Worm (Caenorhabditis elegans) whole organism, late embryonic: Measurements from ENCODE around the gene T05H4.11.

Experiments used
- C38D4.7 ChIP-seq: fragments of 200-800 bp; sonication (Bioruptor generic); optimal IDR thresholded peaks from 2 replicates; lab custom pipeline; 2018; ENCODE audit warnings: mild to moderate bottlenecking, missing genetic modification characterization, moderate library complexity, missing compliant biosample characterization
- F13H6.1 ChIP-seq: sonication (generic microtip); optimal IDR thresholded peaks from 2 replicates; lab custom pipeline; 2016; ENCODE audit warnings: missing genetic modification characterization, missing compliant biosample characterization
- T23F11.4 ChIP-seq: fragments of 200-800 bp; sonication (Bioruptor generic); optimal IDR thresholded peaks from 2 replicates; lab custom pipeline; 2018; ENCODE audit warnings: mild to moderate bottlenecking, missing genetic modification characterization, missing compliant biosample characterization
- Y22D7AL.16 ChIP-seq: sonication (generic microtip); optimal IDR thresholded peaks from 2 replicates; lab custom pipeline; 2016; ENCODE audit warnings: missing genetic modification characterization, missing compliant biosample characterization
- ama-1 ChIP-seq: fragments of 150-350 bp; optimal IDR thresholded peaks from 2 replicates; lab custom pipeline; 2014
- ceh-19 ChIP-seq: fragments of 200-800 bp; sonication (Bioruptor generic); optimal IDR thresholded peaks from 2 replicates; lab custom pipeline; 2018; ENCODE audit warnings: mild to moderate bottlenecking, missing genetic modification characterization, missing compliant biosample characterization
- ceh-2 ChIP-seq: sonication (generic microtip); optimal IDR thresholded peaks from 2 replicates; lab custom pipeline; 2016; ENCODE audit warnings: missing genotype, missing genetic modification characterization, missing compliant biosample characterization
- ceh-22 ChIP-seq: sonication (generic microtip); optimal IDR thresholded peaks from 2 replicates; lab custom pipeline; 2017; ENCODE audit warnings: missing biosample characterization, missing genetic modification characterization
- ceh-24 ChIP-seq: sonication (generic microtip); optimal IDR thresholded peaks from 2 replicates; lab custom pipeline; 2016; ENCODE audit warnings: mild to moderate bottlenecking, missing genetic modification characterization, missing compliant biosample characterization
- ceh-31 ChIP-seq: sonication (generic microtip); optimal IDR thresholded peaks from 2 replicates; lab custom pipeline; 2016; ENCODE audit warnings: missing genetic modification characterization, missing compliant biosample characterization
- ceh-45 ChIP-seq: fragments of 200-800 bp; sonication (Bioruptor generic); IDR thresholded peaks from 2 replicates; pipeline ENCODE4 v1.3.6; 2022; ENCODE audit warnings: missing genetic modification reagents, missing genetic modification characterization, missing compliant biosample characterization
- ceh-48 ChIP-seq: sonication (generic microtip); optimal IDR thresholded peaks from 2 replicates; lab custom pipeline; 2016; ENCODE audit warnings: missing genetic modification characterization, inconsistent platforms, missing compliant biosample characterization
- ceh-6 ChIP-seq: fragments of 200-800 bp; sonication (Bioruptor generic); optimal IDR thresholded peaks from 2 replicates; lab custom pipeline; 2018; ENCODE audit warnings: mild to moderate bottlenecking, missing genetic modification characterization, missing compliant biosample characterization
- che-1 ChIP-seq: sonication (generic microtip); optimal IDR thresholded peaks from 2 replicates; lab custom pipeline; 2016; ENCODE audit warnings: mild to moderate bottlenecking, missing genetic modification characterization, missing compliant biosample characterization
- dmd-4 ChIP-seq: sonication (generic microtip); optimal IDR thresholded peaks from 2 replicates; lab custom pipeline; 2016; ENCODE audit warnings: borderline replicate concordance, missing genetic modification characterization, missing compliant biosample characterization
- elt-2 ChIP-seq: sonication (generic microtip); optimal IDR thresholded peaks from 2 replicates; lab custom pipeline; 2016; ENCODE audit warnings: missing genetic modification reagents, missing genetic modification characterization, missing compliant biosample characterization
- eyg-1 ChIP-seq: sonication (generic microtip); optimal IDR thresholded peaks from 2 replicates; lab custom pipeline; 2016; ENCODE audit warnings: missing genotype, missing genetic modification characterization, missing compliant biosample characterization
- fax-1 ChIP-seq: sonication (generic microtip); optimal IDR thresholded peaks from 2 replicates; lab custom pipeline; 2016; ENCODE audit warnings: missing genotype, missing genetic modification characterization, missing compliant biosample characterization
- fkh-6 ChIP-seq: sonication (generic microtip); optimal IDR thresholded peaks from 2 replicates; lab custom pipeline; 2016; ENCODE audit warnings: missing genetic modification characterization, missing compliant biosample characterization
- hlh-13 ChIP-seq: fragments of 200-800 bp; sonication (Bioruptor generic); optimal IDR thresholded peaks from 2 replicates; lab custom pipeline; 2018; ENCODE audit warnings: mild to moderate bottlenecking, missing genetic modification characterization, missing compliant biosample characterization
- hlh-15 ChIP-seq: sonication (generic microtip); optimal IDR thresholded peaks from 2 replicates; lab custom pipeline; 2016; ENCODE audit warnings: missing genetic modification characterization, missing compliant biosample characterization
- hlh-30 ChIP-seq: sonication (generic microtip); optimal IDR thresholded peaks from 2 replicates; lab custom pipeline; 2017; ENCODE audit warnings: antibody characterized with exemption, missing genetic modification characterization, missing compliant biosample characterization; ENCODE audit not compliant: insufficient read depth
- lim-6 ChIP-seq: sonication (generic microtip); optimal IDR thresholded peaks from 2 replicates; lab custom pipeline; 2016; ENCODE audit warnings: missing genetic modification characterization, missing compliant biosample characterization
- madf-2 ChIP-seq: sonication (generic microtip); optimal IDR thresholded peaks from 2 replicates; lab custom pipeline; 2017; ENCODE audit warnings: missing genetic modification characterization, missing compliant biosample characterization
- mec-3 ChIP-seq: sonication (generic microtip); optimal IDR thresholded peaks from 2 replicates; lab custom pipeline; 2016; ENCODE audit warnings: borderline replicate concordance, missing genetic modification characterization, missing compliant biosample characterization
- nhr-232 ChIP-seq: sonication (generic microtip); optimal IDR thresholded peaks from 2 replicates; lab custom pipeline; 2016; ENCODE audit warnings: missing genetic modification characterization, missing compliant biosample characterization
- npax-4 ChIP-seq: sonication (generic microtip); optimal IDR thresholded peaks from 2 replicates; lab custom pipeline; 2016; ENCODE audit warnings: missing genetic modification characterization, missing compliant biosample characterization
- pag-3 ChIP-seq: sonication (generic microtip); optimal IDR thresholded peaks from 2 replicates; lab custom pipeline; 2016; ENCODE audit warnings: missing compliant biosample characterization, missing genetic modification characterization, borderline replicate concordance
- rnt-1 ChIP-seq: sonication (generic microtip); optimal IDR thresholded peaks from 2 replicates; lab custom pipeline; 2016; ENCODE audit warnings: missing genetic modification characterization, missing compliant biosample characterization
- syd-9 ChIP-seq: sonication (generic microtip); optimal IDR thresholded peaks from 2 replicates; lab custom pipeline; 2016; ENCODE audit warnings: mild to moderate bottlenecking, missing genetic modification characterization, moderate library complexity, missing compliant biosample characterization
- unc-3 ChIP-seq, 2 experiments: fragments of 200-800 bp in 1 of 2; sonication (Bioruptor generic) in 1 of 2; sonication (generic microtip) in 1 of 2; conservative IDR thresholded peaks in 1 of 2; optimal IDR thresholded peaks in 1 of 2; 2 replicates each; pipeline versions ENCODE4 v1.3.6 to Lab custom; 2016 to 2022; ENCODE audit warnings: missing compliant biosample characterization in 2 of 2, missing genetic modification characterization in 2 of 2, missing genetic modification reagents in 1 of 2
- unc-86 ChIP-seq: sonication (generic microtip); optimal IDR thresholded peaks from 2 replicates; lab custom pipeline; 2016; ENCODE audit warnings: missing genetic modification characterization, missing compliant biosample characterization
- ztf-16 ChIP-seq: sonication (generic microtip); optimal IDR thresholded peaks from 2 replicates; lab custom pipeline; 2017; ENCODE audit warnings: missing genetic modification characterization, missing compliant biosample characterization

The T05H4.11 gene

DNA sequence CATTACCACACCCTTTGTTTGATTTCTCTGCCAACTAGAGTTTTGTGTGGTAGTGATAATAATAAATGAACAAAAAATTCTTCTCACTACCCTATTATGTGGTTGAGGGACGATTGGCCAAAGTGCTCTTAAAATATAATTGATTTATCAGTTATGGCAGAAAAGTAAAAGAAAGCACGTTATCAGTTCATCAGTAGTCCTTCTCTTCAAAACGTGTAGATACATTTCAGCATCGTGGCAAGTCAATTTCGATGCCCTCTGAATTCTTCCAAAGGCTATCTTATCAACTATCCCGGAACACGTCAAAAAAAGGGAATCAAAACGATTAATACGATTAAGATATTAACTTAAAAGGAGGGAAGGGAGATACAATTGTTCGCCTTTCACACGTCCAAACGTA, 13.0 kb downstream of the T05H4.11 start:
- TF ChIP-seq ceh-22, result no peak
- TF ChIP-seq elt-2, result peak; percentile 54
- TF ChIP-seq C38D4.7 (GFP tag; lab: Kevin White, UChicago), result no peak

DNA sequence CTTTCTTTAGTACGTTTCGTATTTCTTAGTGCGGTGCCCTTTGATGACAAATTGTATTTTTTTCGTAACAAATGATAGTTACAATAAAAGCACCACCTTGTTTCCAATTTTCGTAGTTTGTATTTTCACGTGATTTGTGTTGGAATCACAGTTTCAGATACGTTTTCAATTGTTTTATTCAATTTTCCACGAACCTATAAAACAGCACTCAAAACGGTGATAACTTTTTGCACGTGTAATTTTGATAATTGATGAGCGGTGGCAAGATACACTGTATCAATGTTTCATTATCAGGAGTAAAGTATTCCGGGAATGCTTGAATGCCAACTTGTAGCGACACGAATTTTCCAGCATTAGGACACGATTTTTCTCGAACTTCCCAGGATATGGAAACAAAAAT, 14.9 kb downstream of the T05H4.11 start:
- TF ChIP-seq pag-3 (tag; lab: Kevin White, UChicago) (no peak), elt-2 (peak; percentile 24), madf-2 (no peak), fax-1 (no peak), rnt-1 (tag; lab: Kevin White, UChicago) (no peak)

DNA sequence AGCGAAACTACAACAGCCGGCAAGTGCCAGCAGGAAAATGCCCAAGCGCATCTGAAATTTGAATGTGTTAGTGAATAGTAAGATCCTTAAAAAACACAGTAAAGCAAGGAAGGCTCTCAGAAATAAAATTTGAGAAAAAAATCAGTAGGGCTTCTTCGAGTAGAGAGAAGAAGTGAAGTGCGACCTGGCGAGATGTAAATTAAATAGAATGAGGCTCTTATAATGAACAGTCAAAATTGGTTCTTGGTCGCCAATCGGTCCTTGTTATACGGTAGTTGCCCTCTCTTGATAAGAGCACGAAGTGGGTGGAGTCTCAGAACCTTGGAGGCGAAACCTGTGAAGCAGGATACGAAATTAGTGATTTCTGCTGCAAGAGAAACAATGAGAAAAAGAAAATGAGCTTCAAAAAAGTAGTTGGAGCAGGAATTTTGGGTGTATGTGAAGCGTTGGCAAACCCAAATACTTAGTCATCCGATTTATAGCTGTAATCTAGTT, 17.3 kb downstream of the T05H4.11 start, which contains the start of gene bcf-1:
Gene bcf-1 (minus strand): TSS at position 51 of the 495 bp plus-strand sequence.
- no peak for TF ChIP-seq C38D4.7 (GFP tag; lab: Kevin White, UChicago)
- no peak for TF ChIP-seq fax-1
- TF ChIP-seq nhr-232 (tag; lab: Kevin White, UChicago), result no peak
- no peak for TF ChIP-seq hlh-30 (tag; lab: Kevin White, UChicago)
- no peak for TF ChIP-seq fkh-6 (tag; lab: Kevin White, UChicago)
- no peak for TF ChIP-seq ceh-45 (GFP tag; lab: Robert Waterston, UW)
- TF ChIP-seq ceh-24 (tag; lab: Kevin White, UChicago), result no peak
- TF ChIP-seq ama-1 (lab: Kevin White, UChicago), result no peak
- no peak for TF ChIP-seq F13H6.1 (tag; lab: Kevin White, UChicago)
- no peak for TF ChIP-seq lim-6 (tag; lab: Kevin White, UChicago)
- no peak for TF ChIP-seq syd-9 (tag; lab: Kevin White, UChicago)

DNA sequence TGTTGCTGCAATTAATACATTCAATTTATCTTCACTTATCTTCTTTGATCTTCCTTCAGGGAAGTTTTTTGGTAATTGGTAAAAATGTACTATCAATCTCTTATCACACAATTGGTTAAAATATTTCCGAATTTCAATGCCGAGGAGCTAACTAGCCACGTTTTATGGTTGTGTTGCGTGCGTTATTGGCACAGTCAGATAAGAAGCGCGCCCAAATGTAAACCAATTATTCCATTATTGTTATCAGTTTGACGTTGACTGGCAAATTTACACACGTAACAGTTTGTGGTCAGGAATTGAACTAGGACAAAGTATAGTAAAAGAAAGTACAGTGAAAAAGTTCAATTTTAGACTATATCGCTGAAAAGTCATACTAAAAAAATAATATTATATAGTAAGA, 18.5 kb downstream of the T05H4.11 start:
- TF ChIP-seq elt-2 (peak; percentile 13), ceh-31 (tag; lab: Kevin White, UChicago) (no peak)

DNA sequence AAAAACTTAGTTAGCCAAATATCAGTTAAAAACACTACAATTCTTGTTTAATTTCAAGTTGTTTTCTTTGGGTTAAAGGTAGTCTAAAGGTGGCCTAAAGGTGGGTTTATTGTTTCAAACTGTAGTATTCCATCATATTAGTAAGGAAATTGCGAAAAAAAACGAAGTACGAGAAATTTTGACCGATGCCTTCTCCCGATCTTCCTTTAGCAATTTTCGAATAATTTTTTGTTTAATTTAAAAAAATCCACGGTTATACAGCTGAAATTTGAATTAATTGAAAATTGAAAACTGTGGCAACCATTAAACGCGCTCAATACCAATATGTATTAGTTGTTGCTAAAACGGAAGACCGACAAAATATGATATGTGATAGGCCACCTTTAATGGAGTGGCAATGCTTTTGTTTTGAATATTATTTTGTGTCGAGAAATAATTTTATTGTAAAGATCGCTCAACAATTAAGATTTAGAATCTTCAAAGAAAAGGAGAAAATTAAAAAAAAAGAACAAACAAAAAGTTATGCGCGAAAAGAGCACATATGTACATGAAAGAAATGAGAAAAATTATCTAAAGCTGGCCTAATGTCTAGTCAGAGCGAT, 25.0 kb downstream of the T05H4.11 start:
- TF ChIP-seq ceh-48 (no peak), ceh-45 (GFP tag; lab: Robert Waterston, UW) (no peak), dmd-4 (tag; lab: Kevin White, UChicago) (no peak), unc-86 (tag; lab: Kevin White, UChicago) (no peak), npax-4 (tag; lab: Kevin White, UChicago) (no peak), Y22D7AL.16 (tag; lab: Kevin White, UChicago) (no peak), eyg-1 (tag; lab: Kevin White, UChicago) (no peak), ceh-24 (tag; lab: Kevin White, UChicago) (no peak), ceh-2 (tag; lab: Kevin White, UChicago) (no peak), T23F11.4 (GFP tag; lab: Kevin White, UChicago) (no peak), ztf-16 (tag; lab: Kevin White, UChicago) (no peak), nhr-232 (tag; lab: Kevin White, UChicago) (no peak), unc-3 (GFP tag; conservative IDR thresholded peaks at IDR 0.05; lab: Robert Waterston, UW) (no peak), unc-3 (tag; optimal IDR thresholded peaks at IDR 0.05; lab: Kevin White, UChicago) (no peak), fkh-6 (tag; lab: Kevin White, UChicago) (no peak), hlh-15 (tag; lab: Kevin White, UChicago) (no peak), ceh-31 (tag; lab: Kevin White, UChicago) (no peak), mec-3 (tag; lab: Kevin White, UChicago) (no peak)

DNA sequence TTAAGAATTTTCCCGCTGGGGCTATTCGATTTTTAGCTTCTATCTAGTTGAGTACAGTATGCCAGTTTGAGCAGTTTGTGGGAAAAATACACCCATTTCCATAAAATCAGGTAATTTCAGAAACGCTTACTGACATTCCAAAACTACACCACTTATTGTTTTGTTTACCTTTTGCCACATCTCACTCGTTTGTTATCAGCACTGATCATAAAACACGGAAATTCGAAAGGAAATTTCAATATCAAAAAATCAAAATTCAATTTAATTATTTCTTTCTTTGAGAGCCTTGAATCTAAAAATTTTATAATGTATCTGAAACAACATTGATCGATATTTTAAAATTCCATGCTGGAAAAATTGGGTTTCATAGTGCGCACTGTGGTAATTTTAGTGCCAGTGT, 25.5 kb downstream of the T05H4.11 start:
- TF ChIP-seq hlh-13 (GFP tag; lab: Kevin White, UChicago) (no peak), ceh-24 (tag; lab: Kevin White, UChicago) (no peak), che-1 (tag; lab: Kevin White, UChicago) (no peak), ceh-31 (tag; lab: Kevin White, UChicago) (no peak), ceh-6 (GFP tag; lab: Kevin White, UChicago) (no peak), hlh-30 (tag; lab: Kevin White, UChicago) (no peak), ceh-19 (GFP tag; lab: Kevin White, UChicago) (no peak)
